Fruit fly (Drosophila melanogaster) whole organism, embryonic: ENCODE results near the gene Vti1a.

Source experiments
- Bteb2 ChIP-seq: fragments of 200-800 bp; sonication (Bioruptor generic); optimal IDR thresholded peaks from 2 replicates; lab custom pipeline; 2016; ENCODE audit warnings: missing biosample characterization, missing genetic modification characterization
- CG10147 ChIP-seq: fragments of 200-800 bp; sonication (Bioruptor generic); optimal IDR thresholded peaks from 2 replicates; lab custom pipeline; 2019; ENCODE audit warnings: missing biosample characterization, mild to moderate bottlenecking, missing genetic modification characterization, moderate library complexity
- CG11085 ChIP-seq: fragments of 200-800 bp; sonication (Bioruptor generic); IDR thresholded peaks from 2 replicates; pipeline ENCODE4 v1.3.6; 2022; ENCODE audit warnings: missing biosample characterization, missing genetic modification characterization
- CG12219 ChIP-seq: fragments of 200-800 bp; sonication (Bioruptor generic); optimal IDR thresholded peaks from 3 replicates; lab custom pipeline; 2018; ENCODE audit warnings: missing biosample characterization, mild to moderate bottlenecking, missing genetic modification characterization
- CG1233 ChIP-seq: fragments of 200-800 bp; sonication (Bioruptor generic); optimal IDR thresholded peaks from 4 replicates; lab custom pipeline; 2018; ENCODE audit warnings: missing biosample characterization, mild to moderate bottlenecking, missing genetic modification characterization
- CG12942 ChIP-seq: fragments of 200-800 bp; sonication (Bioruptor generic); optimal IDR thresholded peaks from 3 replicates; lab custom pipeline; 2016; ENCODE audit warnings: missing biosample characterization, missing genetic modification characterization
- CG16815 ChIP-seq: fragments of 200-800 bp; sonication (Bioruptor generic); optimal IDR thresholded peaks from 3 replicates; lab custom pipeline; 2017; ENCODE audit warnings: missing biosample characterization, mild to moderate bottlenecking, missing genetic modification characterization
- CG17912 ChIP-seq: fragments of 200-800 bp; sonication (Bioruptor generic); optimal IDR thresholded peaks from 2 replicates; lab custom pipeline; 2018; ENCODE audit warnings: missing biosample characterization, mild to moderate bottlenecking, missing genetic modification characterization
- CG1792 ChIP-seq: fragments of 200-800 bp; sonication (Bioruptor generic); optimal IDR thresholded peaks from 2 replicates; lab custom pipeline; 2016; ENCODE audit warnings: missing biosample characterization, missing genetic modification characterization
- CG18764 ChIP-seq: fragments of 200-800 bp; sonication (Bioruptor generic); optimal IDR thresholded peaks from 3 replicates; lab custom pipeline; 2016; ENCODE audit warnings: missing biosample characterization, missing genetic modification characterization
- CG3163 ChIP-seq: fragments of 200-800 bp; sonication (Bioruptor generic); optimal IDR thresholded peaks from 3 replicates; lab custom pipeline; 2016; ENCODE audit warnings: missing biosample characterization, missing genetic modification characterization
- CG3995 ChIP-seq: fragments of 200-800 bp; sonication (Bioruptor generic); optimal IDR thresholded peaks from 3 replicates; lab custom pipeline; 2016; ENCODE audit warnings: missing biosample characterization, missing genetic modification characterization
- CG43689 ChIP-seq: fragments of 200-800 bp; sonication (Bioruptor generic); IDR thresholded peaks from 2 replicates; pipeline ENCODE4 v1.3.6; 2022; ENCODE audit warnings: missing biosample characterization, missing genetic modification characterization
- CG4404 ChIP-seq: fragments of 200-800 bp; sonication (Bioruptor generic); IDR thresholded peaks from 2 replicates; pipeline ENCODE4 v1.3.6; 2022; ENCODE audit warnings: missing biosample characterization, missing genetic modification characterization
- CG4707 ChIP-seq: fragments of 200-800 bp; sonication (Bioruptor generic); optimal IDR thresholded peaks from 2 replicates; lab custom pipeline; 2018; ENCODE audit warnings: missing biosample characterization, mild to moderate bottlenecking, missing genetic modification characterization, moderate library complexity
- CG7839 ChIP-seq: fragments of 200-800 bp; sonication (Bioruptor generic); optimal IDR thresholded peaks from 3 replicates; lab custom pipeline; 2018; ENCODE audit warnings: missing biosample characterization, mild to moderate bottlenecking, missing genetic modification characterization, moderate library complexity
- CG9609 ChIP-seq: fragments of 200-800 bp; sonication (Bioruptor generic); optimal IDR thresholded peaks from 3 replicates; lab custom pipeline; 2016; ENCODE audit warnings: missing biosample characterization, missing genetic modification characterization
- CrebB ChIP-seq: fragments of 200-800 bp; sonication (Bioruptor generic); optimal IDR thresholded peaks from 3 replicates; lab custom pipeline; 2018; ENCODE audit warnings: missing biosample characterization, mild to moderate bottlenecking, missing genetic modification characterization
- HHEX ChIP-seq: fragments of 200-800 bp; sonication (Bioruptor generic); optimal IDR thresholded peaks from 3 replicates; lab custom pipeline; 2017; ENCODE audit warnings: missing biosample characterization, mild to moderate bottlenecking, missing genetic modification characterization, missing genetic modification reagents
- Hand ChIP-seq: fragments of 200-800 bp; sonication (Bioruptor generic); optimal IDR thresholded peaks from 2 replicates; lab custom pipeline; 2017; ENCODE audit warnings: mild to moderate bottlenecking, missing biosample characterization, missing genetic modification reagents, missing genetic modification characterization
- Hr3 ChIP-seq: fragments of 200-800 bp; sonication (Bioruptor generic); optimal IDR thresholded peaks from 3 replicates; lab custom pipeline; 2016; ENCODE audit warnings: missing biosample characterization, missing genetic modification characterization
- Hr78 ChIP-seq, 2 experiments: fragments of 200-800 bp in 1 of 2; fragments of >200 bp in 1 of 2; sonication (Bioruptor generic) in 1 of 2; optimal IDR thresholded peaks; 2 replicates each; lab custom pipeline; 2017 to 2019; ENCODE audit warnings: missing biosample characterization in 2 of 2, missing genetic modification characterization in 2 of 2, mild to moderate bottlenecking in 1 of 2, moderate library complexity in 1 of 2
- NC2β ChIP-seq: fragments of 200-800 bp; sonication (Bioruptor generic); optimal IDR thresholded peaks from 2 replicates; lab custom pipeline; 2016; ENCODE audit warnings: missing biosample characterization, missing genetic modification characterization
- NK7.1 ChIP-seq: fragments of 200-800 bp; sonication (Bioruptor generic); optimal IDR thresholded peaks from 3 replicates; lab custom pipeline; 2016; ENCODE audit warnings: missing biosample characterization, missing genetic modification characterization
- Neu2 ChIP-seq: fragments of 200-800 bp; sonication (Bioruptor generic); optimal IDR thresholded peaks from 3 replicates; lab custom pipeline; 2016; ENCODE audit warnings: missing biosample characterization, missing genetic modification characterization, borderline replicate concordance
- PHDP ChIP-seq: fragments of 200-800 bp; sonication (Bioruptor generic); optimal IDR thresholded peaks from 3 replicates; lab custom pipeline; 2018; ENCODE audit warnings: missing biosample characterization, mild to moderate bottlenecking, missing genetic modification characterization, moderate library complexity
- Pdp1 ChIP-seq, 2 experiments: fragments of 200-800 bp; sonication (Bioruptor generic); optimal IDR thresholded peaks; 3 replicates each; lab custom pipeline; 2016; ENCODE audit warnings: missing biosample characterization in 2 of 2, missing genetic modification characterization in 2 of 2, mild to moderate bottlenecking in 1 of 2, moderate library complexity in 1 of 2
- Taf1 ChIP-seq: fragments of 200-800 bp; sonication (Bioruptor generic); IDR thresholded peaks from 2 replicates; pipeline ENCODE4 v1.3.6; 2022; ENCODE audit warnings: missing biosample characterization, missing genetic modification characterization
- Usf ChIP-seq: fragments of 200-800 bp; sonication (Bioruptor generic); optimal IDR thresholded peaks from 2 replicates; lab custom pipeline; 2017; ENCODE audit warnings: missing genotype, missing biosample characterization, missing genetic modification characterization
- ap ChIP-seq: fragments of 200-800 bp; sonication (Bioruptor generic); IDR thresholded peaks from 2 replicates; pipeline ENCODE4 v1.3.6; 2022; ENCODE audit warnings: missing biosample characterization, missing genetic modification characterization
- chm ChIP-seq: fragments of 200-800 bp; sonication (Bioruptor generic); IDR thresholded peaks from 2 replicates; pipeline ENCODE4 v1.3.6; 2022; ENCODE audit warnings: missing biosample characterization, missing genetic modification characterization
- danr ChIP-seq: fragments of 200-800 bp; sonication (Bioruptor generic); IDR thresholded peaks from 2 replicates; pipeline ENCODE4 v1.3.6; 2022; ENCODE audit warnings: missing biosample characterization, missing genetic modification characterization
- fd96Cb ChIP-seq: fragments of 200-800 bp; sonication (Bioruptor generic); optimal IDR thresholded peaks from 2 replicates; lab custom pipeline; 2018; ENCODE audit warnings: missing biosample characterization, mild to moderate bottlenecking, missing genetic modification characterization, moderate library complexity
- fu2 ChIP-seq: fragments of 200-800 bp; sonication (Bioruptor generic); optimal IDR thresholded peaks from 2 replicates; lab custom pipeline; 2016; ENCODE audit warnings: missing biosample characterization, missing genetic modification characterization
- gce ChIP-seq: fragments of 200-800 bp; sonication (Bioruptor generic); IDR thresholded peaks from 3 replicates; pipeline ENCODE4 v1.3.6; 2022; ENCODE audit warnings: missing biosample characterization, missing genetic modification characterization
- insv ChIP-seq, 2 experiments: fragments of 200-800 bp; sonication (Bioruptor generic); optimal IDR thresholded peaks; 3 replicates each; lab custom pipeline; 2016 to 2018; ENCODE audit warnings: missing biosample characterization in 2 of 2, missing genetic modification characterization in 2 of 2
- klu ChIP-seq: fragments of 200-800 bp; sonication (Bioruptor generic); IDR thresholded peaks from 2 replicates; pipeline ENCODE4 v1.3.6; 2022; ENCODE audit warnings: missing biosample characterization, missing genetic modification characterization
- maf-S ChIP-seq: fragments of 200-800 bp; sonication (Bioruptor generic); optimal IDR thresholded peaks from 2 replicates; lab custom pipeline; 2016; ENCODE audit warnings: missing biosample characterization, missing genetic modification characterization
- mam ChIP-seq: fragments of 200-800 bp; sonication (Bioruptor generic); optimal IDR thresholded peaks from 3 replicates; lab custom pipeline; 2016; ENCODE audit warnings: missing biosample characterization, missing genetic modification characterization
- nerfin-2 ChIP-seq: fragments of 200-800 bp; sonication (Bioruptor generic); IDR thresholded peaks from 2 replicates; pipeline ENCODE4 v1.3.6; 2022; ENCODE audit warnings: missing biosample characterization, missing genetic modification characterization; ENCODE audit not compliant: partially characterized antibody
- phol ChIP-seq: fragments of 200-800 bp; sonication (Bioruptor generic); optimal IDR thresholded peaks from 3 replicates; lab custom pipeline; 2018; ENCODE audit warnings: missing biosample characterization, mild to moderate bottlenecking, missing genetic modification characterization, moderate library complexity
- pnt ChIP-seq: fragments of 200-800 bp; sonication (Bioruptor generic); optimal IDR thresholded peaks from 3 replicates; lab custom pipeline; 2016; ENCODE audit warnings: missing biosample characterization, missing genetic modification characterization
- ranshi ChIP-seq: fragments of 200-800 bp; sonication (Bioruptor generic); IDR thresholded peaks from 2 replicates; pipeline ENCODE4 v1.3.6; 2022; ENCODE audit warnings: missing biosample characterization, missing genetic modification characterization
- shn ChIP-seq: fragments of 200-800 bp; sonication (Bioruptor generic); optimal IDR thresholded peaks from 3 replicates; lab custom pipeline; 2016; ENCODE audit warnings: missing biosample characterization, missing genetic modification characterization
- sim ChIP-seq: fragments of 200-800 bp; sonication (Bioruptor generic); IDR thresholded peaks from 2 replicates; pipeline ENCODE4 v1.3.6; 2022; ENCODE audit warnings: missing biosample characterization, missing genetic modification characterization
- sob ChIP-seq: fragments of 200-800 bp; sonication (Bioruptor generic); IDR thresholded peaks from 2 replicates; pipeline ENCODE4 v1.3.6; 2022; ENCODE audit warnings: missing biosample characterization, missing genetic modification characterization
- tgo ChIP-seq: fragments of 200-800 bp; sonication (Bioruptor generic); IDR thresholded peaks from 3 replicates; pipeline ENCODE4 v1.3.6; 2022; ENCODE audit warnings: missing biosample characterization, missing genetic modification characterization
- tin ChIP-seq: fragments of 200-800 bp; sonication (Bioruptor generic); optimal IDR thresholded peaks from 3 replicates; lab custom pipeline; 2016; ENCODE audit warnings: missing biosample characterization, missing genetic modification characterization
- tio ChIP-seq: fragments of 200-800 bp; sonication (Bioruptor generic); optimal IDR thresholded peaks from 2 replicates; lab custom pipeline; 2017; ENCODE audit warnings: missing biosample characterization, missing genetic modification characterization, inconsistent platforms
- wor ChIP-seq: fragments of 200-800 bp; sonication (Bioruptor generic); IDR thresholded peaks from 2 replicates; pipeline ENCODE4 v1.3.6; 2022; ENCODE audit warnings: missing biosample characterization, missing genetic modification characterization

Gene Vti1a

dm6 chr3L:725527-726191 is 32.9 kb upstream of the Vti1a start (continued):
- TF ChIP-seq CG1233, result peak; percentile 54
- TF ChIP-seq ranshi (GFP tag; lab: Robert Waterston, UW), result peak; percentile 77; the same call in 1 of the 2 replicates
- peak; percentile 88 for TF ChIP-seq tin (GFP tag; lab: Kevin White, UChicago)
- peak; percentile 86 for TF ChIP-seq fd96Cb
- TF ChIP-seq CG4707 (GFP tag; lab: Kevin White, UChicago), result peak; percentile 50
- TF ChIP-seq CG17912 (GFP tag; lab: Kevin White, UChicago), result no peak
- TF ChIP-seq klu (GFP tag; lab: Robert Waterston, UW), result no peak
- TF ChIP-seq Hr3, result peak; percentile 72
- TF ChIP-seq wor, result peak; percentile 58; the same call in 1 of the 2 replicates
- TF ChIP-seq CG3995 (GFP tag; lab: Kevin White, UChicago), result no peak
- no peak for TF ChIP-seq Taf1 (GFP tag; lab: Robert Waterston, UW)
- TF ChIP-seq Neu2 (GFP tag; lab: Kevin White, UChicago), result peak; percentile 59
- TF ChIP-seq CG10147 (GFP tag; lab: Kevin White, UChicago), result no peak
- no peak for TF ChIP-seq CG43689 (GFP tag; lab: Robert Waterston, UW)
- peak; percentile 78 for TF ChIP-seq CG18764 (GFP tag; lab: Kevin White, UChicago)
- no peak for TF ChIP-seq fu2
- peak; percentile 51 for TF ChIP-seq PHDP
- peak; percentile 96 for TF ChIP-seq CG4404 (GFP tag; lab: Robert Waterston, UW)
- TF ChIP-seq Usf (GFP tag; lab: Kevin White, UChicago), result peak; percentile 75
- peak; percentile 10; the same call in 1 of the 2 replicates for TF ChIP-seq sob
- TF ChIP-seq Bteb2, result no peak
- peak; percentile 32 for TF ChIP-seq HHEX (GFP tag; lab: Kevin White, UChicago)
- peak; percentile 50 for TF ChIP-seq CG1792 (GFP tag; lab: Kevin White, UChicago)
- TF ChIP-seq CG12219 (GFP tag; lab: Kevin White, UChicago), result peak; percentile 70
- peak; percentile 71 for TF ChIP-seq ap (GFP tag; lab: Robert Waterston, UW)
- peak; percentile 93 for TF ChIP-seq CG16815 (GFP tag; lab: Kevin White, UChicago)
- no peak for TF ChIP-seq CG11085 (GFP tag; lab: Robert Waterston, UW)
- TF ChIP-seq nerfin-2, result no peak
- TF ChIP-seq phol (tag; lab: Kevin White, UChicago), result peak; percentile 88
- peak; percentile 63; the same call in 1 of the 2 replicates for TF ChIP-seq danr (GFP tag; lab: Robert Waterston, UW)
- TF ChIP-seq tgo (GFP tag; lab: Robert Waterston, UW), result peak; percentile 74; the same call in 2 of the 3 replicates
- peak; percentile 78 to 82 for TF ChIP-seq Pdp1 (GFP tag; optimal IDR thresholded peaks at IDR 0.05; lab: Kevin White, UChicago)
- peak; percentile 2 for TF ChIP-seq CrebB
- TF ChIP-seq insv (GFP tag; optimal IDR thresholded peaks at IDR 0.05; lab: Kevin White, UChicago), result no peak
- peak; percentile 40 for TF ChIP-seq NK7.1
- TF ChIP-seq maf-S (GFP tag; lab: Kevin White, UChicago), result peak; percentile 66
- TF ChIP-seq Hr78 (GFP tag; optimal IDR thresholded peaks at IDR 0.05; lab: Kevin White, UChicago), result no peak
- peak; percentile 78 for TF ChIP-seq CG7839
- peak; percentile 94 for TF ChIP-seq chm (GFP tag; lab: Robert Waterston, UW)
- TF ChIP-seq shn, result peak; percentile 75
- TF ChIP-seq CG3163, result peak; percentile 52
- TF ChIP-seq gce (GFP tag; lab: Robert Waterston, UW), result peak; percentile 61; the same call in 1 of the 3 replicates
- peak; percentile 67 for TF ChIP-seq CG12942 (GFP tag; lab: Kevin White, UChicago)
- peak; percentile 48 for TF ChIP-seq mam
- no peak for TF ChIP-seq Hand (GFP tag; lab: Kevin White, UChicago)
- peak; percentile 87 for TF ChIP-seq NC2β (GFP tag; lab: Kevin White, UChicago)
- peak; percentile 78 for TF ChIP-seq tio (GFP tag; lab: Kevin White, UChicago)
- TF ChIP-seq sim (GFP tag; lab: Robert Waterston, UW), result peak; percentile 89
- TF ChIP-seq CG9609, result peak; percentile 85
- peak; percentile 89 for TF ChIP-seq pnt (GFP tag; lab: Kevin White, UChicago)
